Fruit fly (Drosophila melanogaster): ENCODE measurements around the gene CG8353.

The CG8353 gene

DNA sequence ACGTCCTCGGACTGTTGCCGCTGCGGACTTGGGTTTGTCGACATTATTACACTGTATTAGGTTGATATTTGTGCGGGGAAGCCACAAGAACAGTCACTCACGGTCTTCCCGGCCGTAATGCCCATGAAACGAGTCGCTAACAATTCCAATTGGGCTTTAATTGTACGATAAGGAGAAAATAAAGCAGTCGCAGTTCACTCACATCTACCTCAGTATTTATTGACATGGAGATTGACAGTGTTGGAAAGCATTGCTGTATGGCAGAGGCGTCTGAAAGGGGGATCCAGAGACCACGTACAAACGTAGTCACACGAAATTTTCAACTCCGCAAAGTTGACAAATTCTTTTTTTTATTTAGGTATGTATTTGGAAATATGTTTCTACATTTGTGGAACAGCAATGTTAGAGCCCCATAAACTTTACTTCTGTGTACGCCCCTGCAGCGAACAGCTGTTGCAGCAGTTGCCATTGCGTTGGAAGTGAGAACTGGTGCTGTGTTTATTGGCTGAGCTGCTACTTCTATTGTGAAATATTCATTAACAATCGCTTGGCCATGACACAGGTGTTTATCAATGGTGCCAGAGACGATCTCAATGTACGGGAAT lies 1.1 kb upstream of the CG8353 start, which contains the start of the genes CG8372 and CG8360 (continued):
- TF ChIP-seq lilli (GFP tag; optimal IDR thresholded peaks at IDR 0.05) (peak; percentile 100), Myb (GFP tag; optimal IDR thresholded peaks at IDR 0.05) (peak; percentile 95), slp2 (GFP tag; optimal IDR thresholded peaks at IDR 0.05) (peak; percentile 99), Mad (GFP tag; optimal IDR thresholded peaks at IDR 0.05) (peak; percentile 99), Mrtf (GFP tag; IDR thresholded peaks at IDR 0.05) (peak; percentile 99), salm (tag; optimal IDR thresholded peaks at IDR 0.05) (peak; percentile 94), nmo (GFP tag; optimal IDR thresholded peaks at IDR 0.05) (peak; percentile 99), Neu2 (GFP tag; optimal IDR thresholded peaks at IDR 0.05; ENCODE audit: borderline replicate concordance) (peak; percentile 95), NFAT (GFP tag; IDR thresholded peaks at IDR 0.05) (peak; percentile 99), Pdp1 (GFP tag; optimal IDR thresholded peaks at IDR 0.05) (peak; percentile 98 to 99), CG9727 (GFP tag; optimal IDR thresholded peaks at IDR 0.05) (peak; percentile 98), BtbVII (GFP tag; optimal IDR thresholded peaks at IDR 0.05) (peak; percentile 98), tio (GFP tag; optimal IDR thresholded peaks at IDR 0.05) (peak; percentile 98), CG18599 (GFP tag; optimal IDR thresholded peaks at IDR 0.05) (peak; percentile 99), wek (GFP tag; optimal IDR thresholded peaks at IDR 0.05) (peak; percentile 91), Adf1 (GFP tag; IDR thresholded peaks at IDR 0.05) (peak; percentile 90), CG13287 (GFP tag; IDR thresholded peaks at IDR 0.05; ENCODE audit: partially characterized antibody) (peak; percentile 75), CG32767 (GFP tag; IDR thresholded peaks at IDR 0.05) (peak; percentile 98), HLHmδ (GFP tag; optimal IDR thresholded peaks at IDR 0.05) (no peak), CG33557 (GFP tag; optimal IDR thresholded peaks at IDR 0.05) (peak; percentile 95), sens (GFP tag) (peak; percentile 100), nerfin-1 (tag; optimal IDR thresholded peaks at IDR 0.05) (peak; percentile 96), Ravus (GFP tag; IDR thresholded peaks at IDR 0.05) (peak; percentile 93), vnd (GFP tag; IDR thresholded peaks at IDR 0.05; ENCODE audit: partially characterized antibody) (no peak), bigmax (GFP tag; optimal IDR thresholded peaks at IDR 0.05) (peak; percentile 76), ind (GFP tag; optimal IDR thresholded peaks at IDR 0.05) (peak; percentile 99), Doc2 (GFP tag; IDR thresholded peaks at IDR 0.05) (peak; percentile 94), caup (GFP tag; optimal IDR thresholded peaks at IDR 0.05; ENCODE audit: severe bottlenecking) (peak; percentile 99), lola (GFP tag; optimal IDR thresholded peaks at IDR 0.05) (peak in 1 of 3 experiments; percentile 98), grau (tag; optimal IDR thresholded peaks at IDR 0.05) (peak; percentile 97), Dbx (GFP tag; IDR thresholded peaks at IDR 0.05) (peak; percentile 98), fd64A (GFP tag; optimal IDR thresholded peaks at IDR 0.05) (peak; percentile 96), CG11247 (GFP tag; IDR thresholded peaks at IDR 0.05) (peak; percentile 99), CG7963 (GFP tag; IDR thresholded peaks at IDR 0.05; ENCODE audit: partially characterized antibody) (no peak), pzg (GFP tag; optimal IDR thresholded peaks at IDR 0.05) (peak; percentile 74), CG18476 (GFP tag; optimal IDR thresholded peaks at IDR 0.05) (peak; percentile 98), bbx (GFP tag; IDR thresholded peaks at IDR 0.05; ENCODE audit: partially characterized antibody) (no peak), nom (GFP tag; optimal IDR thresholded peaks at IDR 0.05) (peak; percentile 98), p53 (GFP tag; optimal IDR thresholded peaks at IDR 0.05) (peak; percentile 98), Meics (GFP tag; optimal IDR thresholded peaks at IDR 0.05) (peak; percentile 98), Bteb2 (GFP tag; optimal IDR thresholded peaks at IDR 0.05) (peak; percentile 99), Deaf1 (tag; optimal IDR thresholded peaks at IDR 0.05) (peak; percentile 84), CG2116 (GFP tag; optimal IDR thresholded peaks at IDR 0.05) (peak; percentile 91), C15 (GFP tag; IDR thresholded peaks at IDR 0.05) (peak; percentile 97), CG1233 (GFP tag; optimal IDR thresholded peaks at IDR 0.05) (peak; percentile 98), fd102C (GFP tag; optimal IDR thresholded peaks at IDR 0.05) (peak; percentile 90), CG6791 (GFP tag; IDR thresholded peaks at IDR 0.05; ENCODE audit: partially characterized antibody) (0 out of 3 replicates have a peak, but pooled peaks have one; percentile 25), HLH3B (GFP tag; IDR thresholded peaks at IDR 0.05) (peak; percentile 99)

All from whole organism, embryonic.